Worm (Caenorhabditis elegans): Measurements from ENCODE around the gene F46C5.9.

DNA sequence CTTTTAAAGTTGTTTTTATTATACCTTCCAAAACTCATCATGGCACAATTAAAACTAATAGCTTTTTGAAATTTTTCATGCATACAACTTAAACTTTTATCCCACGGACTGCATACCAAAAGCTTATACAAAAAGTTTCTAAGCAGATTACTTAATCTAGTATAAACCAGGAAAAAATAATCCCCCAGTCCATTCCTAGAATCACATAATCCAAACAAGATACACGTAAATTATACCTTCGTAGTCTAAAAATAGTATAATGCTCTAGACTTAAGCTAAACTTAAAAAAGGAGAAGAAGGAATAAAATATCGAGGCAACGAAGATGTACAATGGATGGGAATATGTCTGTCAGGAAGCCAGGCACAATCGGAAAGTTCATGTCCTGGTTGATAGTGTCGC, 15.3 kb downstream of the F46C5.9 start:
- TF ChIP-seq F49E8.2 (tag; optimal IDR thresholded peaks at IDR 0.05; ENCODE audit: borderline replicate concordance): no peak
- TF ChIP-seq Y75B8A.6 (GFP tag; IDR thresholded peaks at IDR 0.05): no peak
- TF ChIP-seq sdz-12 (GFP tag; optimal IDR thresholded peaks at IDR 0.05): no peak
- no peak for TF ChIP-seq lin-39 (tag; optimal IDR thresholded peaks at IDR 0.05)
